Worm (Caenorhabditis elegans): ENCODE measurements around the gene srg-37.

srg-37 gene

ce11 chrX:14234932-14235331, at the start of gene srg-37:
srg-37 (minus strand) TSS chrX:14235032.
- TF ChIP-seq elt-2 (tag; optimal IDR thresholded peaks at IDR 0.05) (no peak), ceh-82 (tag; optimal IDR thresholded peaks at IDR 0.05) (no peak), nhr-23 (tag; optimal IDR thresholded peaks at IDR 0.05) (no peak), nhr-43 (tag; optimal IDR thresholded peaks at IDR 0.05; ENCODE audit: poor library complexity, severe bottlenecking) (no peak), nhr-25 (tag; optimal IDR thresholded peaks at IDR 0.05) (no peak), nhr-12 (tag; optimal IDR thresholded peaks at IDR 0.05) (no peak), pha-4 (tag; optimal IDR thresholded peaks at IDR 0.05) (no peak), zag-1 (tag; optimal IDR thresholded peaks at IDR 0.05) (no peak), mml-1 (tag; optimal IDR thresholded peaks at IDR 0.05) (no peak), nhr-11 (tag; optimal IDR thresholded peaks at IDR 0.05) (no peak), ZK546.5 (tag; optimal IDR thresholded peaks at IDR 0.05) (no peak), ama-1 (optimal IDR thresholded peaks at IDR 0.05) (no peak), ceh-16 (tag; optimal IDR thresholded peaks at IDR 0.05) (no peak)

ce11 chrX:14281526-14281925, 46.7 kb upstream of the srg-37 start, which contains the start of gene E02H4.2:
E02H4.2 (minus strand) TSS chrX:14281626.
- TF ChIP-seq mdl-1 (tag; optimal IDR thresholded peaks at IDR 0.05) = no peak
- no peak for TF ChIP-seq ceh-28 (tag; optimal IDR thresholded peaks at IDR 0.05)
- no peak for TF ChIP-seq lin-15B (tag; optimal IDR thresholded peaks at IDR 0.05)
- TF ChIP-seq ceh-82 (tag; optimal IDR thresholded peaks at IDR 0.05) = no peak
- no peak for TF ChIP-seq unc-62 (GFP tag; optimal IDR thresholded peaks at IDR 0.05)
- TF ChIP-seq lin-39 (tag; optimal IDR thresholded peaks at IDR 0.05) = no peak
- TF ChIP-seq egl-27 (tag; optimal IDR thresholded peaks at IDR 0.05) = no peak
- no peak for TF ChIP-seq nhr-23 (tag; optimal IDR thresholded peaks at IDR 0.05)
- no peak for TF ChIP-seq aly-2 (tag; optimal IDR thresholded peaks at IDR 0.05)
- TF ChIP-seq tbx-2 (tag; optimal IDR thresholded peaks at IDR 0.05) = no peak
- no peak for TF ChIP-seq lsy-12 (tag; optimal IDR thresholded peaks at IDR 0.05)
- TF ChIP-seq sea-2 (GFP tag; optimal IDR thresholded peaks at IDR 0.05) = no peak
- TF ChIP-seq skn-1 (tag; optimal IDR thresholded peaks at IDR 0.05) = no peak
- no peak for TF ChIP-seq nhr-237 (tag; optimal IDR thresholded peaks at IDR 0.05)
- TF ChIP-seq ceh-16 (tag; optimal IDR thresholded peaks at IDR 0.05) = no peak
- TF ChIP-seq elt-2 (tag; optimal IDR thresholded peaks at IDR 0.05) = no peak
- no peak for TF ChIP-seq nhr-25 (tag; optimal IDR thresholded peaks at IDR 0.05)

- TF ChIP-seq lin-15B (tag; optimal IDR thresholded peaks at IDR 0.05) (no peak), hmg-11 (tag; optimal IDR thresholded peaks at IDR 0.05) (no peak), ceh-28 (tag; optimal IDR thresholded peaks at IDR 0.05) (no peak), snpc-4 (tag; optimal IDR thresholded peaks at IDR 0.05) (no peak), egl-27 (tag; optimal IDR thresholded peaks at IDR 0.05) (no peak), fkh-10 (GFP tag; optimal IDR thresholded peaks at IDR 0.05) (no peak), mml-1 (tag; optimal IDR thresholded peaks at IDR 0.05) (no peak), pha-4 (tag; optimal IDR thresholded peaks at IDR 0.05) (no peak), fos-1 (tag; optimal IDR thresholded peaks at IDR 0.05) (no peak), daf-12 (tag; optimal IDR thresholded peaks at IDR 0.05) (no peak), R02D3.7 (tag; optimal IDR thresholded peaks at IDR 0.05) (no peak), nhr-76 (tag; optimal IDR thresholded peaks at IDR 0.05) (no peak), ztf-11 (tag; optimal IDR thresholded peaks at IDR 0.05) (no peak), unc-39 (tag; optimal IDR thresholded peaks at IDR 0.05) (no peak), ZK546.5 (tag; optimal IDR thresholded peaks at IDR 0.05) (no peak), nhr-25 (tag; optimal IDR thresholded peaks at IDR 0.05) (no peak), unc-62 (GFP tag; optimal IDR thresholded peaks at IDR 0.05) (no peak), ceh-16 (tag; optimal IDR thresholded peaks at IDR 0.05) (no peak), lin-39 (tag; optimal IDR thresholded peaks at IDR 0.05) (no peak), nhr-77 (tag; optimal IDR thresholded peaks at IDR 0.05) (no peak)
Measured at ce11 chrX:14267781-14268180, 32.9 kb upstream of the srg-37 start, which contains the start of gene del-1. del-1 (plus strand) TSS chrX:14268081.

ce11 chrX:14267170-14267569, 32.3 kb upstream of the srg-37 start:
- TF ChIP-seq nhr-11 (tag; optimal IDR thresholded peaks at IDR 0.05) (no peak), unc-62 (GFP tag; optimal IDR thresholded peaks at IDR 0.05) (no peak), elt-1 (tag; optimal IDR thresholded peaks at IDR 0.05) (peak; percentile 65)

- no peak for TF ChIP-seq nhr-25 (tag; optimal IDR thresholded peaks at IDR 0.05)
- no peak for TF ChIP-seq nhr-77 (tag; optimal IDR thresholded peaks at IDR 0.05)
- no peak for TF ChIP-seq jun-1 (tag; optimal IDR thresholded peaks at IDR 0.05)
- TF ChIP-seq pqm-1 (tag; optimal IDR thresholded peaks at IDR 0.05) = no peak
- no peak for TF ChIP-seq nhr-11 (tag; optimal IDR thresholded peaks at IDR 0.05)
- no peak for TF ChIP-seq snpc-4 (tag; optimal IDR thresholded peaks at IDR 0.05)
- no peak for TF ChIP-seq skn-1 (tag; optimal IDR thresholded peaks at IDR 0.05)
- TF ChIP-seq ZK546.5 (tag; optimal IDR thresholded peaks at IDR 0.05) = no peak
- TF ChIP-seq fos-1 (tag; optimal IDR thresholded peaks at IDR 0.05) = no peak
- TF ChIP-seq lsy-12 (tag; optimal IDR thresholded peaks at IDR 0.05) = no peak
- no peak for TF ChIP-seq mml-1 (tag; optimal IDR thresholded peaks at IDR 0.05)
- no peak for TF ChIP-seq ztf-11 (tag; optimal IDR thresholded peaks at IDR 0.05)
- no peak for TF ChIP-seq elt-1 (tag; optimal IDR thresholded peaks at IDR 0.05)
- no peak for TF ChIP-seq nhr-43 (tag; optimal IDR thresholded peaks at IDR 0.05; ENCODE audit: poor library complexity, severe bottlenecking)
- TF ChIP-seq R02D3.7 (tag; optimal IDR thresholded peaks at IDR 0.05) = no peak
Measured at ce11 chrX:14263473-14263872, 28.6 kb upstream of the srg-37 start, which contains the start of gene E02H4.8. E02H4.8 (minus strand) TSS chrX:14263573.

All from whole organism, L3 larva.